Worm (Caenorhabditis elegans) whole organism, early embryonic: ENCODE results near the gene cex-2.

Source experiments
- B0310.2 ChIP-seq: sonication (generic microtip); optimal IDR thresholded peaks from 2 replicates; lab custom pipeline; 2016; ENCODE audit warnings: mild to moderate bottlenecking, missing genetic modification characterization, missing compliant biosample characterization
- F13C5.2 ChIP-seq: sonication (generic microtip); optimal IDR thresholded peaks from 2 replicates; lab custom pipeline; 2017; ENCODE audit warnings: mild to moderate bottlenecking, missing genetic modification characterization, inconsistent platforms, missing compliant biosample characterization
- aly-1 ChIP-seq: sonication (generic microtip); optimal IDR thresholded peaks from 2 replicates; lab custom pipeline; 2016; ENCODE audit warnings: missing genetic modification characterization, missing compliant biosample characterization
- ama-1 ChIP-seq: fragments of 150-350 bp; optimal IDR thresholded peaks from 2 replicates; lab custom pipeline; 2014
- ceh-13 ChIP-seq: fragments of 200-800 bp; sonication (Bioruptor generic); optimal IDR thresholded peaks from 2 replicates; lab custom pipeline; 2018; ENCODE audit warnings: mild to moderate bottlenecking, missing genetic modification characterization, missing compliant biosample characterization
- ceh-36 ChIP-seq: sonication (generic microtip); optimal IDR thresholded peaks from 2 replicates; lab custom pipeline; 2016; ENCODE audit warnings: missing genetic modification characterization, inconsistent platforms, missing compliant biosample characterization
- ets-7 ChIP-seq: sonication (generic microtip); optimal IDR thresholded peaks from 2 replicates; lab custom pipeline; 2016; ENCODE audit warnings: missing genotype, missing genetic modification characterization, missing compliant biosample characterization
- flt-1 ChIP-seq: fragments of 200-800 bp; sonication (Bioruptor generic); IDR thresholded peaks from 2 replicates; pipeline ENCODE4 v1.3.6; 2022; ENCODE audit warnings: missing genetic modification characterization, missing compliant biosample characterization
- hmbx-1 ChIP-seq: sonication (generic microtip); optimal IDR thresholded peaks from 2 replicates; lab custom pipeline; 2016; ENCODE audit warnings: mild to moderate bottlenecking, missing genetic modification characterization, missing compliant biosample characterization
- hmg-4 ChIP-seq: fragments of 200-800 bp; sonication (Bioruptor generic); optimal IDR thresholded peaks from 2 replicates; lab custom pipeline; 2018; ENCODE audit warnings: mild to moderate bottlenecking, missing genetic modification characterization, missing compliant biosample characterization
- hnd-1 ChIP-seq: sonication (generic microtip); optimal IDR thresholded peaks from 2 replicates; lab custom pipeline; 2016; ENCODE audit warnings: missing genetic modification characterization, missing compliant biosample characterization
- pes-1 ChIP-seq: fragments of 200-800 bp; sonication (Bioruptor generic); IDR thresholded peaks from 2 replicates; pipeline ENCODE4 v1.3.6; 2022; ENCODE audit warnings: missing genetic modification reagents, missing genetic modification characterization, missing compliant biosample characterization
- scrt-1 ChIP-seq: fragments of 200-800 bp; sonication (Bioruptor generic); IDR thresholded peaks from 2 replicates; pipeline ENCODE4 v1.3.6; 2022; ENCODE audit warnings: missing genetic modification characterization, missing compliant biosample characterization
- sea-1 ChIP-seq: fragments of 200-800 bp; sonication (Bioruptor generic); conservative IDR thresholded peaks from 2 replicates; pipeline ENCODE4 v1.3.6; 2022; ENCODE audit warnings: missing genetic modification characterization, missing compliant biosample characterization
- tbx-11 ChIP-seq: fragments of 200-800 bp; sonication (Bioruptor generic); IDR thresholded peaks from 2 replicates; pipeline ENCODE4 v1.3.6; 2022; ENCODE audit warnings: missing genetic modification characterization, missing compliant biosample characterization
- tbx-37 ChIP-seq: fragments of 200-800 bp; sonication (Bioruptor generic); conservative IDR thresholded peaks from 2 replicates; pipeline ENCODE4 v1.3.6; 2022; ENCODE audit warnings: missing genetic modification reagents, missing genetic modification characterization, missing compliant biosample characterization
- tra-4 ChIP-seq: sonication (generic microtip); optimal IDR thresholded peaks from 2 replicates; lab custom pipeline; 2017; ENCODE audit warnings: missing genetic modification characterization, missing compliant biosample characterization

Gene cex-2

DNA sequence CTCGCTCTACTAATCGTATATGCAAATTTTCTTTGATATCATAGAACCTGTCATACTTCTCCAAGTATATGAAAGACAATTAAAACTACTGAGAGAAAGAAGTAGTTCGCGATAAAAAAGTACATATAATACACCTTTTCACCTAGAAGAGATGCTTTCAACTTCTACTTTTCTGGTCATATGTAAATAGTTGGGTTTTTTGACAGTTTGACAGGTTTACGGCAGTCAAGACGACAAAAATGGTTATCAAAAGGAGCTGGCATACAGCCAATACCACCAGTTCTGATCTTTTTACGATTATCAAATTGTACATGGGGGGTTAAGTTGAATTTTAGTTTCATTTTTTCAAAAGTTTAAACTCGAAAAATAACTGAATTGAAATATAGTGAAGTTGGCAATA lies 20.3 kb downstream of the cex-2 start:
- TF ChIP-seq tbx-11 (GFP tag; lab: Robert Waterston, UW) = no peak
- no peak for TF ChIP-seq scrt-1 (GFP tag; lab: Robert Waterston, UW)
- TF ChIP-seq ceh-36 (tag; lab: Kevin White, UChicago) = no peak
- TF ChIP-seq flt-1 = no peak
- no peak for TF ChIP-seq ets-7 (tag; lab: Kevin White, UChicago)
- no peak for TF ChIP-seq pes-1
- no peak for TF ChIP-seq aly-1
- no peak for TF ChIP-seq B0310.2 (tag; lab: Kevin White, UChicago)
- TF ChIP-seq hnd-1 = no peak

DNA sequence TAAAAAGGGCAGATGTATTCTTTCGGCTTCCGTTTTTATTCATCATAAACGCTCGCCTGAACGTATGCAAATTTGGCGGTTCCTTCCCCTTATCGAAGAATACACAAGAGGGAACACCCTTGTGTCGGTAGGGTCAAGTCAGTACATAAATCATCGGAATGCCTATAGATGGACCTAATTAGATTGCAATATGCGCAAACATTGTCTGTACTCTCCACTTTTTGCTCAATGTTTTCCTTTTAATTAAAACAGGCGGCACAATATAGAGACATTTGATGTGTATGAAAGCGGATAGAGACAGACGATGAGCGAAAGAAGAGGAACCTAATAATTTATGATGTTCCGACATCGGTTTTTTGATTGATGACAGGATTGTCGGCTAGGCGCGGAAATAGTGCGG lies 21.0 kb downstream of the cex-2 start:
- no peak for TF ChIP-seq F13C5.2 (tag; lab: Kevin White, UChicago)
- no peak for TF ChIP-seq pes-1
- TF ChIP-seq hmg-4 (GFP tag; lab: Kevin White, UChicago) = peak; percentile 52
- no peak for TF ChIP-seq ceh-13 (GFP tag; lab: Kevin White, UChicago)

ce11 chrII:7813645-7814044 lies 21.6 kb downstream of the cex-2 start:
- TF ChIP-seq hnd-1 = no peak
- no peak for TF ChIP-seq F13C5.2 (tag; lab: Kevin White, UChicago)
- no peak for TF ChIP-seq flt-1
- no peak for TF ChIP-seq ama-1 (lab: Kevin White, UChicago)
- TF ChIP-seq aly-1 = no peak
- TF ChIP-seq ceh-13 (GFP tag; lab: Kevin White, UChicago) = no peak
- TF ChIP-seq tbx-11 (GFP tag; lab: Robert Waterston, UW) = no peak
- no peak for TF ChIP-seq B0310.2 (tag; lab: Kevin White, UChicago)
- no peak for TF ChIP-seq scrt-1 (GFP tag; lab: Robert Waterston, UW)
- no peak for TF ChIP-seq hmg-4 (GFP tag; lab: Kevin White, UChicago)
- TF ChIP-seq sea-1 = no peak
- no peak for TF ChIP-seq pes-1
- TF ChIP-seq ets-7 (tag; lab: Kevin White, UChicago) = no peak
- TF ChIP-seq tra-4 = no peak
- no peak for TF ChIP-seq hmbx-1 (tag; lab: Kevin White, UChicago)
- no peak for TF ChIP-seq tbx-37 (GFP tag; lab: Robert Waterston, UW)

- TF ChIP-seq hnd-1 (no peak), tbx-11 (GFP tag; lab: Robert Waterston, UW) (no peak), ets-7 (tag; lab: Kevin White, UChicago) (no peak), pes-1 (no peak), tra-4 (no peak), ama-1 (lab: Kevin White, UChicago) (no peak), flt-1 (no peak), B0310.2 (tag; lab: Kevin White, UChicago) (no peak), hmg-4 (GFP tag; lab: Kevin White, UChicago) (peak; percentile 46), sea-1 (0 out of 2 replicates have a peak, but pooled peaks have one; percentile 40), hmbx-1 (tag; lab: Kevin White, UChicago) (no peak), tbx-37 (GFP tag; lab: Robert Waterston, UW) (no peak), ceh-36 (tag; lab: Kevin White, UChicago) (no peak), F13C5.2 (tag; lab: Kevin White, UChicago) (no peak), scrt-1 (GFP tag; lab: Robert Waterston, UW) (no peak), ceh-13 (GFP tag; lab: Kevin White, UChicago) (no peak)
Observed at ce11 chrII:7813237-7813636, 22.0 kb downstream of the cex-2 start.

DNA sequence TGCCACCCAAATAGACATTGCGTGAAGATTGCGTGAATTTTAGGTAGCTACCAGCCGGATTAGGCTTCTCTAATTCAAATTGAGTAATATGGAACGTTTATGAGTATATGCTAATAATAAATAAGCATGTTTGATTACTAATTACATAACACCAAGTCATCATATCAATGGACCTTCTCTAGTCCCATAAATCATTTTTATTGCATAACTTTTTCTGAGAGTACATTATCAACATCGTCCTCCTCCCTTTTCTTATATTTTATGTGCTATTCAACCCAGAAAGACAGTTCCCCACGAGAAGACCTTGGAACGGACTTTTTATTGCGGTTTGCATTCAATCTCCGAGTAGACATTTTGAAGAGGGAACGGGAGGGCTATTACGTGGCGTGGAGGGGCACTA lies 22.9 kb downstream of the cex-2 start:
- TF ChIP-seq ama-1 (lab: Kevin White, UChicago) = no peak
- peak; percentile 46 for TF ChIP-seq B0310.2 (tag; lab: Kevin White, UChicago)
- no peak for TF ChIP-seq hnd-1
- no peak for TF ChIP-seq scrt-1 (GFP tag; lab: Robert Waterston, UW)
- TF ChIP-seq tra-4 = no peak
- no peak for TF ChIP-seq flt-1
- no peak for TF ChIP-seq pes-1
- TF ChIP-seq ets-7 (tag; lab: Kevin White, UChicago) = no peak
- peak; percentile 3 for TF ChIP-seq hmbx-1 (tag; lab: Kevin White, UChicago)
- TF ChIP-seq tbx-37 (GFP tag; lab: Robert Waterston, UW) = no peak
- TF ChIP-seq ceh-13 (GFP tag; lab: Kevin White, UChicago) = no peak
- no peak for TF ChIP-seq F13C5.2 (tag; lab: Kevin White, UChicago)
- peak; percentile 34 for TF ChIP-seq ceh-36 (tag; lab: Kevin White, UChicago)
- TF ChIP-seq sea-1 = no peak; the same call in 1 of the 2 replicates
- peak; percentile 29 for TF ChIP-seq hmg-4 (GFP tag; lab: Kevin White, UChicago)

- no peak for TF ChIP-seq F13C5.2 (tag; lab: Kevin White, UChicago)
- no peak for TF ChIP-seq ama-1 (lab: Kevin White, UChicago)
- peak; percentile 50 for TF ChIP-seq pes-1
- TF ChIP-seq B0310.2 (tag; lab: Kevin White, UChicago) = peak; percentile 44
- 0 out of 2 replicates have a peak, but pooled peaks have one; percentile 43 for TF ChIP-seq scrt-1 (GFP tag; lab: Robert Waterston, UW)
- 0 out of 2 replicates have a peak, but pooled peaks have one; percentile 49 for TF ChIP-seq sea-1
- TF ChIP-seq hmg-4 (GFP tag; lab: Kevin White, UChicago) = peak; percentile 72
- TF ChIP-seq aly-1 = peak; percentile 81
- peak; percentile 36 for TF ChIP-seq ceh-36 (tag; lab: Kevin White, UChicago)
- TF ChIP-seq hnd-1 = no peak
- 0 out of 2 replicates have a peak, but pooled peaks have one; percentile 40 for TF ChIP-seq flt-1
- TF ChIP-seq hmbx-1 (tag; lab: Kevin White, UChicago) = no peak
Observed at ce11 chrII:7810869-7811543, 24.2 kb downstream of the cex-2 start, which contains the start of gene cki-1. TSS of gene cki-1 (plus strand) at chrII:7811240.

DNA sequence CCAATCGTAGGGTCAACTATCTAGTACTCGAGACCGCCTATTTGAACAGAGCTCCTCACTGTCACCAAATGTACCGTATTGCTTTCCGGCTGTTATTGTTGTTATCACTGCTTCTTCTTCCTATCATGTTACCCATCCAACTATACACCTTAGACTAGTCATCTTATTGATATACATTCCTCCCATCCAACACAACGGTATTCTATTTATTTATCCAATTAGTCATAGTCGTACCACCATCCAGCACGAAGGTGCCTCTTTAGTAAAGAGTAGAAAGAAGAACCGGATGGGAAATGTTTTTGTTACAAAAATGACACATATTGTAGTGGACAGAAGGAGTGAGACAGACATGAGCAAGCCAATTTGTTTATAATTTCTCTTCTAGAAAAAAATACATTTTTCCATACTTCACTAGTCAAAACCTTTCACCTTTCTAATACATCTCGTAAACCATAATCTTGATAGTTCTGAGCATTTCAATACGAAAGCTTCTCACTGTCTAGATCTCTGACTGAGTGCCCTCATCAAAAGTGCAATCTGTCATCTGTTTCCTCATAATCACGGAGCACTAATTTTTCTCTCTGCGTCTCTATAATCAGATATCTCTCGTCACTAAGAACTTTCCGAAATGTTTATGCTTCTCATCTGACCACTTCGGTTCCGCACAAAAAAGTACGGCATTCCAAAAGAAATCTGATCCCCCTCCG lies 24.9 kb downstream of the cex-2 start:
- no peak for TF ChIP-seq tbx-11 (GFP tag; lab: Robert Waterston, UW)
- no peak for TF ChIP-seq flt-1
- no peak for TF ChIP-seq tbx-37 (GFP tag; lab: Robert Waterston, UW)
- no peak for TF ChIP-seq aly-1
- no peak for TF ChIP-seq F13C5.2 (tag; lab: Kevin White, UChicago)
- no peak for TF ChIP-seq ets-7 (tag; lab: Kevin White, UChicago)
- no peak for TF ChIP-seq ceh-36 (tag; lab: Kevin White, UChicago)
- TF ChIP-seq ama-1 (lab: Kevin White, UChicago) = no peak
- TF ChIP-seq scrt-1 (GFP tag; lab: Robert Waterston, UW) = no peak
- no peak for TF ChIP-seq hmg-4 (GFP tag; lab: Kevin White, UChicago)
- TF ChIP-seq hnd-1 = no peak
